Fruit fly (Drosophila melanogaster) whole organism, embryonic: Measurements from ENCODE around the gene ATPsynB.

Source experiments
- Adf1 ChIP-seq: fragments of 200-800 bp; sonication (Bioruptor generic); IDR thresholded peaks from 2 replicates; pipeline ENCODE4 v1.3.6; 2022; ENCODE audit warnings: missing biosample characterization, missing genetic modification characterization
- Aef1 ChIP-seq: fragments of 200-800 bp; sonication (Bioruptor generic); IDR thresholded peaks from 3 replicates; pipeline ENCODE4 v1.3.6; 2022; ENCODE audit warnings: missing biosample characterization, missing genetic modification characterization
- Atf3 ChIP-seq: fragments of 200-800 bp; sonication (Bioruptor generic); optimal IDR thresholded peaks from 3 replicates; lab custom pipeline; 2016; ENCODE audit warnings: missing biosample characterization, missing genetic modification characterization
- CG10959 ChIP-seq: fragments of 200-800 bp; sonication (Bioruptor generic); IDR thresholded peaks from 2 replicates; pipeline ENCODE4 v1.3.6; 2022; ENCODE audit warnings: missing biosample characterization, missing genetic modification characterization
- CG11085 ChIP-seq: fragments of 200-800 bp; sonication (Bioruptor generic); IDR thresholded peaks from 2 replicates; pipeline ENCODE4 v1.3.6; 2022; ENCODE audit warnings: missing biosample characterization, missing genetic modification characterization
- CG11504 ChIP-seq: fragments of 200-800 bp; sonication (Bioruptor generic); optimal IDR thresholded peaks from 3 replicates; lab custom pipeline; 2019; ENCODE audit warnings: missing biosample characterization, mild to moderate bottlenecking, missing genetic modification characterization, moderate library complexity
- CG12299 ChIP-seq: fragments of 200-800 bp; sonication (Bioruptor generic); optimal IDR thresholded peaks from 2 replicates; lab custom pipeline; 2018; ENCODE audit warnings: missing biosample characterization, mild to moderate bottlenecking, missing genetic modification characterization
- CG13424 ChIP-seq: fragments of 200-800 bp; sonication (Bioruptor generic); optimal IDR thresholded peaks from 2 replicates; lab custom pipeline; 2019; ENCODE audit warnings: missing biosample characterization, mild to moderate bottlenecking, missing genetic modification characterization, moderate library complexity
- CG1529 ChIP-seq: fragments of 200-800 bp; sonication (Bioruptor generic); optimal IDR thresholded peaks from 3 replicates; lab custom pipeline; 2018; ENCODE audit warnings: missing biosample characterization, missing genetic modification characterization
- CG15696 ChIP-seq: fragments of 200-800 bp; sonication (Bioruptor generic); optimal IDR thresholded peaks from 2 replicates; lab custom pipeline; 2019; ENCODE audit warnings: missing biosample characterization, mild to moderate bottlenecking, missing genetic modification characterization, moderate library complexity
- CG1647 ChIP-seq: fragments of 200-800 bp; sonication (Bioruptor generic); optimal IDR thresholded peaks from 3 replicates; lab custom pipeline; 2016; ENCODE audit warnings: missing biosample characterization, missing genetic modification characterization
- CG18599 ChIP-seq: fragments of 200-800 bp; sonication (Bioruptor generic); optimal IDR thresholded peaks from 3 replicates; lab custom pipeline; 2017; ENCODE audit warnings: missing biosample characterization, missing genetic modification characterization, mild to moderate bottlenecking, moderate library complexity, missing genetic modification reagents
- CG18764 ChIP-seq: fragments of 200-800 bp; sonication (Bioruptor generic); optimal IDR thresholded peaks from 3 replicates; lab custom pipeline; 2016; ENCODE audit warnings: missing biosample characterization, missing genetic modification characterization
- CG30431 ChIP-seq: fragments of 200-800 bp; sonication (Bioruptor generic); optimal IDR thresholded peaks from 2 replicates; lab custom pipeline; 2017; ENCODE audit warnings: missing biosample characterization, missing genetic modification characterization
- CG3281 ChIP-seq: fragments of 200-800 bp; sonication (Bioruptor generic); optimal IDR thresholded peaks from 3 replicates; lab custom pipeline; 2017; ENCODE audit warnings: missing biosample characterization, mild to moderate bottlenecking, missing genetic modification characterization
- CG34376 ChIP-seq: fragments of 200-800 bp; sonication (Bioruptor generic); optimal IDR thresholded peaks from 2 replicates; lab custom pipeline; 2018; ENCODE audit warnings: missing biosample characterization, mild to moderate bottlenecking, missing genetic modification characterization
- CG4730 ChIP-seq: fragments of 200-800 bp; sonication (Bioruptor generic); IDR thresholded peaks from 2 replicates; pipeline ENCODE4 v1.3.6; 2022; ENCODE audit warnings: missing biosample characterization, missing genetic modification characterization
- CG6854 ChIP-seq: fragments of 200-800 bp; sonication (Bioruptor generic); optimal IDR thresholded peaks from 3 replicates; lab custom pipeline; 2017; ENCODE audit warnings: missing biosample characterization, mild to moderate bottlenecking, missing genetic modification characterization
- Deaf1 ChIP-seq: fragments of 200-800 bp; optimal IDR thresholded peaks from 3 replicates; lab custom pipeline; 2019; ENCODE audit warnings: missing biosample characterization, mild to moderate bottlenecking, missing genetic modification characterization, moderate library complexity
- Drgx ChIP-seq: fragments of 200-800 bp; sonication (Bioruptor generic); IDR thresholded peaks from 2 replicates; pipeline ENCODE4 v1.3.6; 2022; ENCODE audit warnings: missing biosample characterization, missing genetic modification characterization
- Ets65A ChIP-seq: fragments of 200-800 bp; sonication (Bioruptor generic); peaks from one replicate; lab custom pipeline; 2016; ENCODE audit warnings: missing biosample characterization, missing genetic modification characterization
- Fer2 ChIP-seq: fragments of 200-800 bp; sonication (Bioruptor generic); optimal IDR thresholded peaks from 2 replicates; lab custom pipeline; 2018; ENCODE audit warnings: missing biosample characterization, mild to moderate bottlenecking, missing genetic modification characterization, moderate library complexity
- GATAe ChIP-seq: fragments of 200-800 bp; sonication (Bioruptor generic); conservative IDR thresholded peaks from 2 replicates; pipeline ENCODE4 v1.3.6; 2022; ENCODE audit warnings: missing biosample characterization, missing genetic modification characterization
- HLH3B ChIP-seq: fragments of 200-800 bp; sonication (Bioruptor generic); IDR thresholded peaks from 2 replicates; pipeline ENCODE4 v1.3.6; 2022; ENCODE audit warnings: missing biosample characterization, missing genetic modification characterization
- Hey ChIP-seq: fragments of 200-800 bp; sonication (Bioruptor generic); optimal IDR thresholded peaks from 3 replicates; lab custom pipeline; 2018; ENCODE audit warnings: missing biosample characterization, mild to moderate bottlenecking, missing genetic modification characterization
- MBD-R2 ChIP-seq: fragments of 200-800 bp; sonication (Bioruptor generic); IDR thresholded peaks from 2 replicates; pipeline ENCODE4 v1.3.6; 2022; ENCODE audit warnings: missing biosample characterization, missing genetic modification characterization
- Tbp ChIP-seq: fragments of >200 bp; optimal IDR thresholded peaks from 2 replicates; lab custom pipeline; 2018; ENCODE audit warnings: missing biosample characterization, missing genetic modification characterization
- bigmax ChIP-seq: fragments of 200-800 bp; sonication (Bioruptor generic); optimal IDR thresholded peaks from 2 replicates; lab custom pipeline; 2018; ENCODE audit warnings: missing biosample characterization, mild to moderate bottlenecking, missing genetic modification characterization
- caup ChIP-seq: fragments of 200-800 bp; sonication (Bioruptor generic); optimal IDR thresholded peaks from 3 replicates; lab custom pipeline; 2017; ENCODE audit warnings: missing biosample characterization, mild to moderate bottlenecking, missing genetic modification characterization, moderate library complexity; ENCODE audit not compliant: severe bottlenecking
- corto ChIP-seq: fragments of 200-800 bp; sonication (Bioruptor generic); optimal IDR thresholded peaks from 2 replicates; lab custom pipeline; 2016; ENCODE audit warnings: missing biosample characterization, mild to moderate bottlenecking, missing genetic modification characterization, moderate library complexity
- cwo ChIP-seq: fragments of 200-800 bp; sonication (Bioruptor generic); optimal IDR thresholded peaks from 3 replicates; lab custom pipeline; 2017; ENCODE audit warnings: missing biosample characterization, missing genetic modification characterization, mild to moderate bottlenecking, moderate library complexity, missing genetic modification reagents
- exex ChIP-seq: fragments of 200-800 bp; sonication (Bioruptor generic); optimal IDR thresholded peaks from 4 replicates; lab custom pipeline; 2018; ENCODE audit warnings: missing biosample characterization, mild to moderate bottlenecking, missing genetic modification characterization, moderate library complexity
- gfzf ChIP-seq: fragments of 200-800 bp; sonication (Bioruptor generic); optimal IDR thresholded peaks from 2 replicates; lab custom pipeline; 2016; ENCODE audit warnings: missing biosample characterization, mild to moderate bottlenecking, missing genetic modification characterization, moderate library complexity
- grn ChIP-seq: fragments of 200-800 bp; sonication (Bioruptor generic); optimal IDR thresholded peaks from 3 replicates; lab custom pipeline; 2017; ENCODE audit warnings: missing biosample characterization, missing genetic modification characterization
- gro ChIP-seq: fragments of 200-800 bp; sonication (Bioruptor generic); optimal IDR thresholded peaks from 2 replicates; lab custom pipeline; 2016; ENCODE audit warnings: missing biosample characterization, missing genetic modification characterization
- kni ChIP-seq: fragments of 200-800 bp; sonication (Bioruptor generic); optimal IDR thresholded peaks from 3 replicates; lab custom pipeline; 2017; ENCODE audit warnings: mild to moderate bottlenecking, missing biosample characterization, missing genetic modification reagents, missing genetic modification characterization
- knrl ChIP-seq: fragments of 200-800 bp; sonication (Bioruptor generic); IDR thresholded peaks from 3 replicates; pipeline ENCODE4 v1.3.6; 2022; ENCODE audit warnings: missing biosample characterization, missing genetic modification characterization; ENCODE audit not compliant: partially characterized antibody
- lab ChIP-seq: fragments of 200-800 bp; sonication (Bioruptor generic); optimal IDR thresholded peaks from 3 replicates; lab custom pipeline; 2017; ENCODE audit warnings: missing biosample characterization, missing genetic modification characterization, mild to moderate bottlenecking, moderate library complexity, missing genetic modification reagents
- lmd ChIP-seq: fragments of 200-800 bp; sonication (Bioruptor generic); IDR thresholded peaks from 2 replicates; pipeline ENCODE4 v1.3.6; 2022; ENCODE audit warnings: missing biosample characterization, missing genetic modification characterization
- mirr ChIP-seq: fragments of 200-800 bp; sonication (Bioruptor generic); optimal IDR thresholded peaks from 3 replicates; lab custom pipeline; 2018; ENCODE audit warnings: missing biosample characterization, mild to moderate bottlenecking, missing genetic modification characterization
- onecut ChIP-seq: fragments of 200-800 bp; sonication (Bioruptor generic); IDR thresholded peaks from 2 replicates; pipeline ENCODE4 v1.3.6; 2022; ENCODE audit warnings: missing biosample characterization, missing genetic modification characterization
- p53 ChIP-seq: fragments of 200-800 bp; sonication (Bioruptor generic); optimal IDR thresholded peaks from 2 replicates; lab custom pipeline; 2016; ENCODE audit warnings: missing biosample characterization, missing genetic modification characterization
- pfk ChIP-seq: fragments of 200-800 bp; sonication (Bioruptor generic); optimal IDR thresholded peaks from 2 replicates; lab custom pipeline; 2018; ENCODE audit warnings: missing biosample characterization, mild to moderate bottlenecking, missing genetic modification characterization, moderate library complexity
- phol ChIP-seq: fragments of 200-800 bp; sonication (Bioruptor generic); optimal IDR thresholded peaks from 3 replicates; lab custom pipeline; 2018; ENCODE audit warnings: missing biosample characterization, mild to moderate bottlenecking, missing genetic modification characterization, moderate library complexity
- row ChIP-seq: fragments of 200-800 bp; sonication (Bioruptor generic); IDR thresholded peaks from 3 replicates; pipeline ENCODE4 v1.3.6; 2022; ENCODE audit warnings: missing biosample characterization, missing genetic modification characterization
- sd ChIP-seq: fragments of 200-800 bp; sonication (Bioruptor generic); optimal IDR thresholded peaks from 3 replicates; lab custom pipeline; 2018; ENCODE audit warnings: missing biosample characterization, mild to moderate bottlenecking, missing genetic modification characterization, moderate library complexity
- sens-2 ChIP-seq: fragments of 200-800 bp; sonication (Bioruptor generic); IDR thresholded peaks from 2 replicates; pipeline ENCODE4 v1.3.6; 2022; ENCODE audit warnings: missing biosample characterization, missing genetic modification characterization
- shn ChIP-seq: fragments of 200-800 bp; sonication (Bioruptor generic); optimal IDR thresholded peaks from 3 replicates; lab custom pipeline; 2016; ENCODE audit warnings: missing biosample characterization, missing genetic modification characterization
- sug ChIP-seq: fragments of 200-800 bp; optimal IDR thresholded peaks from 2 replicates; lab custom pipeline; 2019; ENCODE audit warnings: missing biosample characterization, mild to moderate bottlenecking, missing genetic modification characterization, moderate library complexity
- tio ChIP-seq: fragments of 200-800 bp; sonication (Bioruptor generic); optimal IDR thresholded peaks from 2 replicates; lab custom pipeline; 2017; ENCODE audit warnings: missing biosample characterization, missing genetic modification characterization, inconsistent platforms
- trem ChIP-seq: fragments of 200-800 bp; optimal IDR thresholded peaks from 3 replicates; lab custom pipeline; 2019; ENCODE audit warnings: missing biosample characterization, mild to moderate bottlenecking, missing genetic modification characterization, moderate library complexity
- usp ChIP-seq: fragments of >200 bp; optimal IDR thresholded peaks from 2 replicates; lab custom pipeline; 2017; ENCODE audit warnings: missing biosample characterization, missing genetic modification characterization

The ATPsynB gene

DNA sequence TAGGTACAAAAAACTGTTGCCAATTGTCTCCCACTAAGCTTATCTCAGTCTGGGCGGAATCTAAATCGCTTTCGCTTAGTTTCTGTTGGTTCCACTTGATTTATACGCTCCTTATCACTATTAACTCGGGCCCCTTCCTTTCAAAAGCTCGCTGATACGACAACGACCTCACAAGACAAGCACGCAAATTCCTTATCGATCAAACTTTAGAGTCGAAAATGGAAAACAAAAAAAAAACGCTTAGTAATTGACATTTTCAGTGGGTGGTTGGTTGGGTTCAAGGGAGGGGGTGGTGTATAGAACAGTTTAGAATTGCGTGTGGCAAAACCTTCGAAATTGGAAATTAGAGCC, 38.3 kb upstream of the ATPsynB start (continued):
- TF ChIP-seq sens-2 (GFP tag; lab: Robert Waterston, UW): no peak
- TF ChIP-seq phol (tag; lab: Kevin White, UChicago): no peak
- no peak for TF ChIP-seq trem (tag; lab: Kevin White, UChicago)
- TF ChIP-seq Hey (tag; lab: Kevin White, UChicago): peak; percentile 12
- no peak for TF ChIP-seq CG6854
- peak; percentile 74 for TF ChIP-seq cwo (GFP tag; lab: Kevin White, UChicago)
- no peak for TF ChIP-seq CG15696 (tag; lab: Kevin White, UChicago)
- peak; percentile 4; the same call in 1 of the 2 replicates for TF ChIP-seq Adf1 (GFP tag; lab: Robert Waterston, UW)
- no peak for TF ChIP-seq p53 (GFP tag; lab: Kevin White, UChicago)
- peak; percentile 60 for TF ChIP-seq gro
- no peak for TF ChIP-seq CG4730
- peak; percentile 7 for TF ChIP-seq CG3281 (GFP tag; lab: Kevin White, UChicago)
- TF ChIP-seq Atf3: no peak
- no peak for TF ChIP-seq CG12299 (tag; lab: Kevin White, UChicago)
- TF ChIP-seq sug: peak; percentile 95
- TF ChIP-seq mirr: peak; percentile 89
- peak; percentile 27 for TF ChIP-seq CG18599 (GFP tag; lab: Kevin White, UChicago)
- TF ChIP-seq CG30431 (GFP tag; lab: Kevin White, UChicago): no peak
- no peak for TF ChIP-seq lmd (GFP tag; lab: Robert Waterston, UW)
- TF ChIP-seq exex (tag; lab: Kevin White, UChicago): peak; percentile 97
- TF ChIP-seq row (GFP tag; lab: Robert Waterston, UW): peak; percentile 5; the same call in 1 of the 3 replicates
- TF ChIP-seq caup: peak; percentile 12
- TF ChIP-seq Tbp (GFP tag; lab: Kevin White, UChicago): no peak
- TF ChIP-seq CG11504 (tag; lab: Kevin White, UChicago): no peak
- TF ChIP-seq GATAe (GFP tag; lab: Robert Waterston, UW): peak; percentile 90
- TF ChIP-seq onecut: peak; percentile 70
- TF ChIP-seq CG13424 (tag; lab: Kevin White, UChicago): no peak
- peak; percentile 93 for TF ChIP-seq CG34376 (GFP tag; lab: Kevin White, UChicago)
- peak; percentile 63 for TF ChIP-seq lab (GFP tag; lab: Kevin White, UChicago)
- no peak for TF ChIP-seq shn (GFP tag; lab: Kevin White, UChicago)
- peak; percentile 85 for TF ChIP-seq grn (GFP tag; lab: Kevin White, UChicago)
- no peak for TF ChIP-seq knrl (GFP tag; lab: Robert Waterston, UW)
- TF ChIP-seq HLH3B (GFP tag; lab: Robert Waterston, UW): 0 out of 2 replicates have a peak, but pooled peaks have one; percentile 17
- peak; percentile 20 for TF ChIP-seq pfk (GFP tag; lab: Kevin White, UChicago)
- peak; percentile 66 for TF ChIP-seq sd
- no peak for TF ChIP-seq gfzf (GFP tag; lab: Kevin White, UChicago)
- 0 out of 2 replicates have a peak, but pooled peaks have one; percentile 5 for TF ChIP-seq MBD-R2
- TF ChIP-seq CG18764 (GFP tag; lab: Kevin White, UChicago): no peak
- peak; percentile 24 for TF ChIP-seq Ets65A
- TF ChIP-seq bigmax: peak; percentile 12
- TF ChIP-seq, all 482 proteins: peak for 29

DNA sequence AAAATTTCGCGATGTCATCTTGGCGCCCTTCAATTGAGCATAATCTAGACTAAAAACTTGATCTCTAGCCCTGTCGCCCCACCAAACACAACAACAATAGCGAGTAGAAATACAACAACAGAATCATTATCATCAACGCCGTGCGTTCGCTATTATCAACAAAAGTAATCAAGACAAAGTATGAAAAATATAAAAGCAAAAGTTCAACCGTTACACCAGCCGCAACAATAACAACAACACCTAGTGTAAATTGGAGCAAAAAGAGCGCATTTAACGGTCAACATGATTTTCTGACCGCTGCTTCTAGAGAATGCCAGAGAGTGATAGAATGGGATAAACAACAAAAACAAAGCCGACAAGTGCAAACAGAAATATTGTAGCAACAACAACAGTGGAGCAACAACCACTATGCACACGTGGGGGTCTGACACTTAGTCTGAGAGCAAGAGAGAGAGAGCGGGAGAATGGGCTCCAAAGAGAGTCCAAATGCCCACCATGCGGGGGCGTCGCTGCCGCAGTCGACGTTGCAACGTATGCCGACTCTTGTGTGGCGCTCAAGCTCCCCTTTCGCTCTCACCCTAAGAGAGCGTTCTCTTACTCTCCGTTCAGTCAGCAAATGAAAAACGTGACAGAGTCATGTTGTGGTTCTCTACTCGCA, 37.4 kb upstream of the ATPsynB start:
- TF ChIP-seq CG1529 (GFP tag; lab: Kevin White, UChicago) (no peak), bigmax (peak; percentile 10), CG1647 (no peak), kni (GFP tag; lab: Kevin White, UChicago) (no peak), corto (GFP tag; lab: Kevin White, UChicago) (no peak), CG11085 (no peak), tio (GFP tag; lab: Kevin White, UChicago) (no peak), Deaf1 (no peak), Aef1 (peak; percentile 32; the same call in 2 of the 3 replicates), Drgx (GFP tag; lab: Robert Waterston, UW) (no peak), Fer2 (no peak), usp (GFP tag; lab: Kevin White, UChicago) (no peak), CG10959 (GFP tag; lab: Robert Waterston, UW) (no peak)
